Worm (Caenorhabditis elegans) whole organism, L4 larva: ENCODE measurements around the gene C43C3.4.

Experiments
- D1046.2 ChIP-seq: fragments of 200-800 bp; sonication (Bioruptor generic); IDR thresholded peaks from 2 replicates; pipeline ENCODE4 v1.3.6; 2022; ENCODE audit warnings: missing genetic modification characterization, missing compliant biosample characterization
- F10B5.3 ChIP-seq: sonication (generic microtip); optimal IDR thresholded peaks from 2 replicates; lab custom pipeline; 2016; ENCODE audit warnings: mild to moderate bottlenecking, missing genetic modification characterization, missing compliant biosample characterization
- T20F7.1 ChIP-seq: fragments of 200-800 bp; sonication (Bioruptor generic); optimal IDR thresholded peaks from 2 replicates; lab custom pipeline; 2018; ENCODE audit warnings: mild to moderate bottlenecking, missing genetic modification characterization, missing compliant biosample characterization
- Y48G9A.11 ChIP-seq: fragments of 200-800 bp; sonication (Bioruptor generic); IDR thresholded peaks from 2 replicates; pipeline ENCODE4 v1.3.6; 2022; ENCODE audit warnings: missing genetic modification reagents, missing genetic modification characterization, missing compliant biosample characterization
- aha-1 ChIP-seq: fragments of 150-350 bp; peaks from one replicate; lab custom pipeline; 2014; ENCODE audit warnings: missing biosample characterization, missing genetic modification characterization
- arid-1 ChIP-seq: fragments of 200-800 bp; sonication (Bioruptor generic); conservative IDR thresholded peaks from 2 replicates; pipeline ENCODE4 v1.3.6; 2022; ENCODE audit warnings: missing genetic modification reagents, missing genetic modification characterization, missing compliant biosample characterization
- attf-4 ChIP-seq: sonication (generic microtip); optimal IDR thresholded peaks from 3 replicates; lab custom pipeline; 2017; ENCODE audit warnings: missing biosample characterization, missing genetic modification characterization
- ceh-20 ChIP-seq: fragments of 200-800 bp; sonication (Bioruptor generic); IDR thresholded peaks from 2 replicates; pipeline ENCODE4 v1.3.6; 2022; ENCODE audit warnings: missing genetic modification reagents, missing genetic modification characterization, missing compliant biosample characterization
- ceh-28 ChIP-seq: fragments of 150-350 bp; optimal IDR thresholded peaks from 2 replicates; lab custom pipeline; 2014; ENCODE audit warnings: missing biosample characterization, missing genetic modification reagents, missing genetic modification characterization
- ceh-32 ChIP-seq: sonication (generic microtip); optimal IDR thresholded peaks from 2 replicates; lab custom pipeline; 2016; ENCODE audit warnings: mild to moderate bottlenecking, missing genetic modification characterization, missing compliant biosample characterization; ENCODE audit not compliant: poor library complexity
- ceh-44 ChIP-seq: fragments of 200-800 bp; sonication (Bioruptor generic); IDR thresholded peaks from 2 replicates; pipeline ENCODE4 v1.3.6; 2022; ENCODE audit warnings: missing genetic modification reagents, missing genetic modification characterization, missing compliant biosample characterization
- ceh-62 ChIP-seq: sonication (generic microtip); optimal IDR thresholded peaks from 2 replicates; lab custom pipeline; 2017; ENCODE audit warnings: missing biosample characterization, missing genetic modification characterization
- ceh-82 ChIP-seq: sonication (generic microtip); optimal IDR thresholded peaks from 2 replicates; lab custom pipeline; 2017; ENCODE audit warnings: missing biosample characterization, missing genetic modification characterization
- cey-2 ChIP-seq: sonication (generic microtip); optimal IDR thresholded peaks from 3 replicates; lab custom pipeline; 2017; ENCODE audit warnings: missing genetic modification characterization, mild to moderate bottlenecking, missing compliant biosample characterization, antibody characterized with exemption, borderline replicate concordance; ENCODE audit not compliant: insufficient read depth
- ctbp-1 ChIP-seq: fragments of 200-800 bp; sonication (Bioruptor generic); IDR thresholded peaks from 2 replicates; pipeline ENCODE4 v1.3.6; 2022; ENCODE audit warnings: missing genetic modification reagents, missing genetic modification characterization, missing compliant biosample characterization
- dmd-6 ChIP-seq: fragments of 200-800 bp; sonication (Bioruptor generic); IDR thresholded peaks from 2 replicates; pipeline ENCODE4 v1.3.6; 2022; ENCODE audit warnings: missing genetic modification reagents, missing genetic modification characterization, missing compliant biosample characterization
- dmd-8 ChIP-seq: fragments of 200-800 bp; sonication (Bioruptor generic); IDR thresholded peaks from 2 replicates; pipeline ENCODE4 v1.3.6; 2022; ENCODE audit warnings: missing genetic modification characterization, missing compliant biosample characterization
- dmd-9 ChIP-seq: fragments of 200-800 bp; sonication (Bioruptor generic); IDR thresholded peaks from 2 replicates; pipeline ENCODE4 v1.3.6; 2022; ENCODE audit warnings: missing genetic modification reagents, missing genetic modification characterization, missing compliant biosample characterization
- duxl-1 ChIP-seq: sonication (generic microtip); optimal IDR thresholded peaks from 2 replicates; lab custom pipeline; 2016; ENCODE audit warnings: mild to moderate bottlenecking, missing genetic modification characterization, moderate library complexity, missing compliant biosample characterization; ENCODE audit not compliant: poor library complexity
- egl-43 ChIP-seq: fragments of 200-800 bp; sonication (Bioruptor generic); IDR thresholded peaks from 2 replicates; pipeline ENCODE4 v1.3.6; 2022; ENCODE audit warnings: missing genetic modification reagents, missing genetic modification characterization, missing compliant biosample characterization
- jun-1 ChIP-seq: fragments of 150-350 bp; optimal IDR thresholded peaks from 2 replicates; lab custom pipeline; 2014; ENCODE audit warnings: missing biosample characterization, missing genetic modification reagents, missing genetic modification characterization
- lin-1 ChIP-seq: fragments of 200-800 bp; sonication (Bioruptor generic); IDR thresholded peaks from 2 replicates; pipeline ENCODE4 v1.3.6; 2022; ENCODE audit warnings: missing genetic modification reagents, missing genetic modification characterization, missing compliant biosample characterization
- lin-38 ChIP-seq: fragments of 200-800 bp; sonication (Bioruptor generic); IDR thresholded peaks from 2 replicates; pipeline ENCODE4 v1.3.6; 2022; ENCODE audit warnings: missing genetic modification reagents, missing genetic modification characterization, missing compliant biosample characterization
- lin-39 ChIP-seq: fragments of 150-350 bp; optimal IDR thresholded peaks from 2 replicates; lab custom pipeline; 2014; ENCODE audit warnings: missing biosample characterization, missing genetic modification reagents, missing genetic modification characterization
- lir-3 ChIP-seq: sonication (generic microtip); optimal IDR thresholded peaks from 2 replicates; lab custom pipeline; 2016; ENCODE audit warnings: mild to moderate bottlenecking, missing genetic modification characterization, missing compliant biosample characterization
- madf-9 ChIP-seq: fragments of 200-800 bp; sonication (Bioruptor generic); conservative IDR thresholded peaks from 2 replicates; pipeline ENCODE4 v1.3.6; 2022; ENCODE audit warnings: missing genetic modification reagents, missing genetic modification characterization, missing compliant biosample characterization
- mdt-29 ChIP-seq: fragments of 200-800 bp; sonication (Bioruptor generic); IDR thresholded peaks from 2 replicates; pipeline ENCODE4 v1.3.6; 2022; ENCODE audit warnings: missing genetic modification reagents, missing genetic modification characterization, missing compliant biosample characterization
- mep-1 ChIP-seq: fragments of 150-350 bp; sonication (generic microtip); optimal IDR thresholded peaks from 3 replicates; lab custom pipeline; 2014; ENCODE audit warnings: missing biosample characterization, missing genetic modification characterization
- mxl-3 ChIP-seq: fragments of 200-800 bp; sonication (Bioruptor generic); optimal IDR thresholded peaks from 2 replicates; lab custom pipeline; 2018; ENCODE audit warnings: mild to moderate bottlenecking, missing genetic modification characterization, missing compliant biosample characterization
- nhr-111 ChIP-seq: fragments of 200-800 bp; sonication (Bioruptor generic); optimal IDR thresholded peaks from 2 replicates; lab custom pipeline; 2018; ENCODE audit warnings: mild to moderate bottlenecking, missing genetic modification characterization, missing compliant biosample characterization
- nhr-42 ChIP-seq: fragments of 200-800 bp; sonication (Bioruptor generic); IDR thresholded peaks from 2 replicates; pipeline ENCODE4 v1.3.6; 2022; ENCODE audit warnings: missing genetic modification characterization, missing compliant biosample characterization
- nhr-48 ChIP-seq: sonication (generic microtip); optimal IDR thresholded peaks from 2 replicates; lab custom pipeline; 2016; ENCODE audit warnings: mild to moderate bottlenecking, missing genetic modification characterization, missing compliant biosample characterization
- nhr-6 ChIP-seq: fragments of 150-350 bp; optimal IDR thresholded peaks from 2 replicates; lab custom pipeline; 2014; ENCODE audit warnings: missing biosample characterization, missing genetic modification characterization
- pha-4 ChIP-seq, 2 experiments: fragments of 150-350 bp in 1 of 2; fragments of 200-800 bp in 1 of 2; sonication (Bioruptor generic) in 1 of 2; IDR thresholded peaks in 1 of 2; optimal IDR thresholded peaks in 1 of 2; 2 replicates each; pipeline versions ENCODE4 v1.3.6 to Lab custom; 2014 to 2022; ENCODE audit warnings: missing genetic modification characterization in 2 of 2, missing genetic modification reagents in 2 of 2, missing biosample characterization in 1 of 2, missing compliant biosample characterization in 1 of 2
- pqm-1 ChIP-seq: sonication (generic microtip); optimal IDR thresholded peaks from 2 replicates; lab custom pipeline; 2017; ENCODE audit warnings: missing biosample characterization, missing genetic modification characterization
- snpc-1.2 ChIP-seq: fragments of 200-800 bp; sonication (Bioruptor generic); IDR thresholded peaks from 2 replicates; pipeline ENCODE4 v1.3.6; 2022; ENCODE audit warnings: missing genetic modification reagents, missing genetic modification characterization, missing compliant biosample characterization
- snpc-4 ChIP-seq: fragments of 150-350 bp; optimal IDR thresholded peaks from 2 replicates; lab custom pipeline; 2014; ENCODE audit warnings: missing biosample characterization, missing genetic modification characterization
- spr-1 ChIP-seq: sonication (generic microtip); optimal IDR thresholded peaks from 2 replicates; lab custom pipeline; 2016; ENCODE audit warnings: mild to moderate bottlenecking, missing genetic modification characterization, missing compliant biosample characterization
- tra-1 ChIP-seq: fragments of 200-800 bp; sonication (Bioruptor generic); IDR thresholded peaks from 2 replicates; pipeline ENCODE4 v1.3.6; 2022; ENCODE audit warnings: missing genetic modification reagents, missing genetic modification characterization, missing compliant biosample characterization
- unc-39 ChIP-seq: sonication (generic microtip); optimal IDR thresholded peaks from 2 replicates; lab custom pipeline; 2017; ENCODE audit warnings: missing biosample characterization, missing genetic modification characterization
- vab-7 ChIP-seq: fragments of 200-800 bp; sonication (Bioruptor generic); IDR thresholded peaks from 2 replicates; pipeline ENCODE4 v1.3.6; 2022; ENCODE audit warnings: missing genetic modification reagents, missing genetic modification characterization, missing compliant biosample characterization
- zag-1 ChIP-seq: fragments of 150-350 bp; optimal IDR thresholded peaks from 2 replicates; lab custom pipeline; 2014; ENCODE audit warnings: missing biosample characterization, missing genetic modification characterization
- zfp-2 ChIP-seq: sonication (generic microtip); optimal IDR thresholded peaks from 2 replicates; lab custom pipeline; 2016; ENCODE audit warnings: mild to moderate bottlenecking, missing genetic modification characterization, missing compliant biosample characterization
- zip-2 ChIP-seq: fragments of 150-350 bp; optimal IDR thresholded peaks from 2 replicates; lab custom pipeline; 2014; ENCODE audit warnings: missing biosample characterization, missing genetic modification characterization

C43C3.4 gene

ce11 chrX:9674799-9675198 is at the start of gene C43C3.4:
C43C3.4 (minus strand) TSS chrX:9674899.
- TF ChIP-seq ceh-28 (tag; lab: Kevin White, UChicago) (no peak), F10B5.3 (tag; lab: Kevin White, UChicago) (no peak), egl-43 (GFP tag; lab: Robert Waterston, UW) (no peak), Y48G9A.11 (GFP tag; lab: Robert Waterston, UW) (no peak), zip-2 (no peak), vab-7 (GFP tag; lab: Robert Waterston, UW) (no peak), zfp-2 (tag; lab: Kevin White, UChicago) (no peak), duxl-1 (tag; lab: Kevin White, UChicago) (no peak), ceh-32 (tag; lab: Kevin White, UChicago) (no peak), tra-1 (no peak), ctbp-1 (no peak), lin-39 (tag; lab: Kevin White, UChicago) (no peak), lin-38 (GFP tag; lab: Robert Waterston, UW) (no peak), jun-1 (tag; lab: Kevin White, UChicago) (no peak), cey-2 (no peak), nhr-6 (tag; lab: Kevin White, UChicago) (no peak), mxl-3 (no peak), ceh-62 (no peak)

ce11 chrX:9719070-9719469 is 44.4 kb upstream of the C43C3.4 start:
- TF ChIP-seq snpc-1.2 (GFP tag; lab: Robert Waterston, UW) (no peak), unc-39 (tag; lab: Kevin White, UChicago) (no peak), spr-1 (tag; lab: Kevin White, UChicago) (no peak), lir-3 (tag; lab: Kevin White, UChicago) (no peak), nhr-111 (GFP tag; lab: Kevin White, UChicago) (no peak), dmd-9 (GFP tag; lab: Robert Waterston, UW) (no peak)

DNA sequence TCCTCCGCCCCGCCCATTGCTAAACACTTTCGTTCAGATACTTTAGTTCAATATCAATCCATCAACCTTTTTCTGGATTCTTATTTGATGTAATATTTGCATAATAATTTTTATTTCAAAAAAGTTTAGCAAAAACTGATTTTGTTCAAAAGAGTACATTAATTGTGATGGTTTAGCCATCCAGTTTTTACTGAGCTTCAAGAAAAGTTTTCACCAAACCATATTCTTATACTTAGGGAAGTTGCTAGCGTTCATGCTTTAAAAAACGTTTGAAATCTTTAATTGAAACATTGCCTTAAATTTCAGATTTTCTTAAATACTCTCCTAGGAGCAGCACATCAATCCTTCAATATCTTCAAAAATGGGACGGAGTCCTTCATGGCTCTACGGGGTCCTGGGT is 42.6 kb upstream of the C43C3.4 start, which contains the start of gene him-4:
Gene him-4, plus strand, starts transcription at position 301 of the 400 bp plus-strand sequence.
- TF ChIP-seq snpc-4 (tag; lab: Kevin White, UChicago), result no peak
- no peak for TF ChIP-seq dmd-8
- TF ChIP-seq snpc-1.2 (GFP tag; lab: Robert Waterston, UW), result no peak
- no peak for TF ChIP-seq jun-1 (tag; lab: Kevin White, UChicago)
- no peak for TF ChIP-seq D1046.2 (GFP tag; lab: Robert Waterston, UW)
- TF ChIP-seq attf-4 (tag; lab: Kevin White, UChicago), result no peak
- no peak for TF ChIP-seq lin-38 (GFP tag; lab: Robert Waterston, UW)
- no peak for TF ChIP-seq ceh-28 (tag; lab: Kevin White, UChicago)
- TF ChIP-seq zip-2, result no peak
- TF ChIP-seq ctbp-1, result no peak
- no peak for TF ChIP-seq nhr-48
- TF ChIP-seq arid-1 (GFP tag; lab: Robert Waterston, UW), result no peak
- TF ChIP-seq lin-1 (GFP tag; lab: Robert Waterston, UW), result no peak
- no peak for TF ChIP-seq ceh-82
- TF ChIP-seq nhr-111 (GFP tag; lab: Kevin White, UChicago), result no peak
- TF ChIP-seq nhr-42 (GFP tag; lab: Robert Waterston, UW), result no peak
- TF ChIP-seq madf-9, result no peak
- TF ChIP-seq ceh-20 (GFP tag; lab: Robert Waterston, UW), result no peak
- no peak for TF ChIP-seq mep-1 (tag; lab: Kevin White, UChicago)
- TF ChIP-seq dmd-6 (GFP tag; lab: Robert Waterston, UW), result no peak

- TF ChIP-seq pqm-1 (no peak), arid-1 (GFP tag; lab: Robert Waterston, UW) (no peak), aha-1 (tag; lab: Kevin White, UChicago) (no peak), ceh-20 (GFP tag; lab: Robert Waterston, UW) (no peak), spr-1 (tag; lab: Kevin White, UChicago) (no peak), lin-38 (GFP tag; lab: Robert Waterston, UW) (no peak), snpc-4 (tag; lab: Kevin White, UChicago) (no peak), T20F7.1 (GFP tag; lab: Kevin White, UChicago) (no peak), F10B5.3 (tag; lab: Kevin White, UChicago) (no peak), ceh-28 (tag; lab: Kevin White, UChicago) (no peak), mxl-3 (no peak), pha-4 (GFP tag; IDR thresholded peaks at IDR 0.05; lab: Robert Waterston, UW) (no peak), pha-4 (tag; optimal IDR thresholded peaks at IDR 0.05; lab: Kevin White, UChicago) (no peak), ceh-44 (GFP tag; lab: Robert Waterston, UW) (no peak), zag-1 (tag; lab: Kevin White, UChicago) (no peak), mdt-29 (GFP tag; lab: Robert Waterston, UW) (no peak)
Observed at ce11 chrX:9713613-9714012, 38.9 kb upstream of the C43C3.4 start, which contains the start of gene F15G9.2. F15G9.2 (minus strand) TSS chrX:9713713.
